Worm (Caenorhabditis elegans): ENCODE data around the gene Y62H9A.15.
A peak's percentile ranks its signal among the peaks of the same experiment; 100 is the strongest.

Gene Y62H9A.15

ce11 chrX:11934933-11935332, 25.0 kb upstream of the Y62H9A.15 start (continued):
- TF ChIP-seq ama-1 (optimal IDR thresholded peaks at IDR 0.05) = no peak
- TF ChIP-seq spr-1 (tag; optimal IDR thresholded peaks at IDR 0.05) = peak; percentile 62
- peak; percentile 59 for TF ChIP-seq F49E8.2 (tag; optimal IDR thresholded peaks at IDR 0.05; ENCODE audit: borderline replicate concordance)
- peak; percentile 82 for TF ChIP-seq F37D6.2 (tag; optimal IDR thresholded peaks at IDR 0.05)
- TF ChIP-seq Y75B8A.6 (GFP tag; IDR thresholded peaks at IDR 0.05) = 0 out of 2 replicates have a peak, but pooled peaks have one; percentile 12
- no peak for TF ChIP-seq lin-29 (GFP tag; IDR thresholded peaks at IDR 0.05)
- TF ChIP-seq dmd-8 (GFP tag; IDR thresholded peaks at IDR 0.05) = peak; percentile 91
- no peak for TF ChIP-seq snpc-4 (tag; optimal IDR thresholded peaks at IDR 0.05)
- TF ChIP-seq nhr-25 (tag; optimal IDR thresholded peaks at IDR 0.05; ENCODE audit: borderline replicate concordance, insufficient read depth) = no peak
- no peak for TF ChIP-seq mdl-1 (tag; optimal IDR thresholded peaks at IDR 0.05)
- peak; percentile 92 for TF ChIP-seq hmg-1.1 (GFP tag; IDR thresholded peaks at IDR 0.05)
- peak; percentile 54; the same call in 1 of the 2 replicates for TF ChIP-seq arid-1 (GFP tag; conservative IDR thresholded peaks at IDR 0.05)
- no peak for TF ChIP-seq daf-12 (tag; optimal IDR thresholded peaks at IDR 0.05)
- TF ChIP-seq T26A8.4 (GFP tag; IDR thresholded peaks at IDR 0.05) = no peak
- TF ChIP-seq ceh-28 (tag; optimal IDR thresholded peaks at IDR 0.05) = no peak
- no peak for TF ChIP-seq lin-39 (tag; optimal IDR thresholded peaks at IDR 0.05)
- TF ChIP-seq ceh-32 (tag; optimal IDR thresholded peaks at IDR 0.05; ENCODE audit: poor library complexity) = no peak
- peak; percentile 66; the same call in 1 of the 2 replicates for TF ChIP-seq dmd-6 (GFP tag; IDR thresholded peaks at IDR 0.05)

- TF ChIP-seq nhr-41 (GFP tag; IDR thresholded peaks at IDR 0.05) = 0 out of 2 replicates have a peak, but pooled peaks have one; percentile 10
- TF ChIP-seq mxl-2 (GFP tag; conservative IDR thresholded peaks at IDR 0.05) = no peak
- TF ChIP-seq tra-1 (GFP tag; IDR thresholded peaks at IDR 0.05) = peak; percentile 65
- TF ChIP-seq jun-1 (tag; optimal IDR thresholded peaks at IDR 0.05) = no peak
- TF ChIP-seq lin-15B (tag; optimal IDR thresholded peaks at IDR 0.05) = no peak
- peak; percentile 75 for TF ChIP-seq Y48G9A.11 (GFP tag; IDR thresholded peaks at IDR 0.05)
- no peak for TF ChIP-seq duxl-1 (tag; optimal IDR thresholded peaks at IDR 0.05; ENCODE audit: poor library complexity)
- no peak for TF ChIP-seq unc-130 (GFP tag; optimal IDR thresholded peaks at IDR 0.05)
- TF ChIP-seq Y5F2A.4 (GFP tag; optimal IDR thresholded peaks at IDR 0.05) = no peak
- TF ChIP-seq F44E2.7 (GFP tag; IDR thresholded peaks at IDR 0.05) = no peak
- 0 out of 2 replicates have a peak, but pooled peaks have one; percentile 45 for TF ChIP-seq daf-19 (GFP tag; conservative IDR thresholded peaks at IDR 0.05)
- no peak for TF ChIP-seq nhr-6 (tag; optimal IDR thresholded peaks at IDR 0.05)
- no peak for TF ChIP-seq spr-1 (tag; optimal IDR thresholded peaks at IDR 0.05)
- peak; percentile 93 for TF ChIP-seq snpc-1.2 (GFP tag; IDR thresholded peaks at IDR 0.05)
- no peak for TF ChIP-seq ZK337.2 (GFP tag; IDR thresholded peaks at IDR 0.05)
- no peak for TF ChIP-seq R02D3.7 (tag; optimal IDR thresholded peaks at IDR 0.05)
- no peak for TF ChIP-seq ceh-32 (tag; optimal IDR thresholded peaks at IDR 0.05; ENCODE audit: poor library complexity)
- TF ChIP-seq ceh-28 (tag; optimal IDR thresholded peaks at IDR 0.05) = no peak
- TF ChIP-seq vab-7 (GFP tag; IDR thresholded peaks at IDR 0.05) = peak; percentile 66; the same call in 1 of the 2 replicates
- TF ChIP-seq ctbp-1 (GFP tag; IDR thresholded peaks at IDR 0.05) = no peak; the same call in 1 of the 2 replicates
- TF ChIP-seq dmd-8 (GFP tag; IDR thresholded peaks at IDR 0.05) = peak; percentile 84
- no peak for TF ChIP-seq mdt-29 (GFP tag; IDR thresholded peaks at IDR 0.05)
- TF ChIP-seq sdz-12 (GFP tag; optimal IDR thresholded peaks at IDR 0.05) = no peak
- TF ChIP-seq dve-1 (tag; optimal IDR thresholded peaks at IDR 0.05; ENCODE audit: insufficient read depth) = no peak
- no peak for TF ChIP-seq F49E8.2 (tag; optimal IDR thresholded peaks at IDR 0.05; ENCODE audit: borderline replicate concordance)
- TF ChIP-seq aha-1 (tag) = peak; percentile 33
- TF ChIP-seq set-16 (GFP tag; IDR thresholded peaks at IDR 0.05) = no peak
- no peak for TF ChIP-seq madf-5 (GFP tag; IDR thresholded peaks at IDR 0.05)
- TF ChIP-seq F10B5.3 (tag; optimal IDR thresholded peaks at IDR 0.05) = no peak
- TF ChIP-seq attf-4 (tag; optimal IDR thresholded peaks at IDR 0.05) = no peak
- 0 out of 2 replicates have a peak, but pooled peaks have one; percentile 49 for TF ChIP-seq ceh-44 (GFP tag; IDR thresholded peaks at IDR 0.05)
- TF ChIP-seq lim-7 (GFP tag; IDR thresholded peaks at IDR 0.05) = peak; percentile 82; the same call in 1 of the 2 replicates
- peak; percentile 67; the same call in 1 of the 2 replicates for TF ChIP-seq pha-4 (GFP tag; IDR thresholded peaks at IDR 0.05)
- no peak for TF ChIP-seq pha-4 (tag; optimal IDR thresholded peaks at IDR 0.05)
- no peak for TF ChIP-seq hif-1 (tag; optimal IDR thresholded peaks at IDR 0.05)
- no peak for TF ChIP-seq nhr-48 (tag; optimal IDR thresholded peaks at IDR 0.05)
These were observed 23.6 kb upstream of the Y62H9A.15 start for ce11 chrX:11933547-11933946.
